Fruit fly (Drosophila melanogaster): ENCODE results near the gene IleRS.

IleRS gene

DNA sequence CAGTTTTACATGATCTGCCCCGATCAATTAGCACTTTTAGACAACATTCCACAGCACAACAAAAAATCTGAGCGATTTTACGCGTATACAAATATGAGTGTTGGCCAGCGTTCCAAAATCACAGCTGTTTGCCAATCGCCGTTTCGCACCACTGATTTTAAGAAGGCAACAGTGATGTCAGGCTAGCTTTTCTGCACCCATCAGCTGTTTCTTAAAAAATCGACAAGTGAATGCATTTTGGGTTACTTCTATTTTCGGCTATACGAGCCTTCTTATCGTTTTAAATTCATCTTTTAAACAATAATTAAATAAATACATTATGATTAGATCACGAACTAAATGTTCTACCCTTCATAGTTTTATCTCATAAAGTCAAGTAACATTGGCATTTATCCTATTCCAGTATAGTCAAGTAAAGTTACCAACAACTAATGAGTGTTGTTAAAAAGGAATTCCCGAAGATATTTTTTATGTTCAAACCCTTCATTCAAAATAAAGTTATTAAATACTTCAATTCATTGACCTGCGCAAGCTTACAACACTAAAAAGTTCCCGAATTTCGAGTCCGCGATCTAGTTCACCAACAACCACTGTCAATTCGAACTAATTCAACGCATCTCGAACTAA lies 25.6 kb upstream of the IleRS start, which contains the start of the genes Rich and Ddx1 (continued):
- TF ChIP-seq CG13296 (GFP tag; optimal IDR thresholded peaks at IDR 0.05) (peak; percentile 40), kni (GFP tag; optimal IDR thresholded peaks at IDR 0.05) (peak; percentile 90), CG4820 (GFP tag; optimal IDR thresholded peaks at IDR 0.05) (peak; percentile 22), NC2α (GFP tag; optimal IDR thresholded peaks at IDR 0.05) (no peak), mam (GFP tag; optimal IDR thresholded peaks at IDR 0.05) (peak; percentile 33), nmo (GFP tag; optimal IDR thresholded peaks at IDR 0.05) (peak; percentile 73), Dp (GFP tag; optimal IDR thresholded peaks at IDR 0.05) (peak; percentile 18), CG10267 (tag; optimal IDR thresholded peaks at IDR 0.05) (peak; percentile 96), Blimp-1 (GFP tag; optimal IDR thresholded peaks at IDR 0.05) (no peak), CG10209 (GFP tag; optimal IDR thresholded peaks at IDR 0.05) (peak; percentile 54), lola (GFP tag; optimal IDR thresholded peaks at IDR 0.05) (peak in 1 of 3 experiments; percentile 60), Ets65A (GFP tag) (peak; percentile 94), CG1603 (tag; optimal IDR thresholded peaks at IDR 0.05) (peak; percentile 36), Dip2 (GFP tag; IDR thresholded peaks at IDR 0.05) (no peak), ewg (GFP tag; optimal IDR thresholded peaks at IDR 0.05) (peak; percentile 56), Optix (GFP tag; IDR thresholded peaks at IDR 0.05) (no peak), CG34376 (GFP tag; optimal IDR thresholded peaks at IDR 0.05) (peak; percentile 28), caup (GFP tag; optimal IDR thresholded peaks at IDR 0.05; ENCODE audit: severe bottlenecking) (peak; percentile 50), MBD-R2 (GFP tag; IDR thresholded peaks at IDR 0.05) (peak; percentile 96), en (GFP tag; optimal IDR thresholded peaks at IDR 0.05) (no peak), grau (tag; optimal IDR thresholded peaks at IDR 0.05) (peak; percentile 53), so (GFP tag; IDR thresholded peaks at IDR 0.05) (no peak), Dek (tag; optimal IDR thresholded peaks at IDR 0.05) (peak; percentile 34), sens-2 (GFP tag; IDR thresholded peaks at IDR 0.05) (peak; percentile 55; the same call in 1 of the 2 replicates), slp2 (GFP tag; optimal IDR thresholded peaks at IDR 0.05) (peak; percentile 2), nerfin-1 (tag; optimal IDR thresholded peaks at IDR 0.05) (peak; percentile 95), CG4360 (GFP tag; IDR thresholded peaks at IDR 0.05) (no peak), CG7963 (GFP tag; IDR thresholded peaks at IDR 0.05; ENCODE audit: partially characterized antibody) (no peak), CG10462 (GFP tag; optimal IDR thresholded peaks at IDR 0.05) (peak; percentile 33), pita (GFP tag; optimal IDR thresholded peaks at IDR 0.05) (no peak), Dbx (GFP tag; IDR thresholded peaks at IDR 0.05) (0 out of 3 replicates have a peak, but pooled peaks have one; percentile 10), jumu (GFP tag; optimal IDR thresholded peaks at IDR 0.05) (peak; percentile 32), Ssrp (tag; optimal IDR thresholded peaks at IDR 0.05) (peak; percentile 21), trem (tag; optimal IDR thresholded peaks at IDR 0.05) (peak; percentile 2), kah (GFP tag; optimal IDR thresholded peaks at IDR 0.05) (peak; percentile 37), Ada2b (GFP tag; IDR thresholded peaks at IDR 0.05) (no peak), cwo (GFP tag; optimal IDR thresholded peaks at IDR 0.05) (peak; percentile 15), CG11723 (GFP tag; optimal IDR thresholded peaks at IDR 0.05) (peak; percentile 15), stwl (tag; optimal IDR thresholded peaks at IDR 0.05) (peak; percentile 43), CG13624 (GFP tag; optimal IDR thresholded peaks at IDR 0.05) (peak; percentile 41), fd102C (GFP tag; optimal IDR thresholded peaks at IDR 0.05) (no peak), pros (GFP tag; optimal IDR thresholded peaks at IDR 0.05) (no peak), CG8281 (tag; optimal IDR thresholded peaks at IDR 0.05) (no peak), CG17829 (tag; optimal IDR thresholded peaks at IDR 0.05) (peak; percentile 57), Six4 (GFP tag; optimal IDR thresholded peaks at IDR 0.05) (no peak), CG12942 (GFP tag; optimal IDR thresholded peaks at IDR 0.05) (peak; percentile 54), CG6765 (GFP tag; optimal IDR thresholded peaks at IDR 0.05) (no peak), CG4854 (GFP tag; optimal IDR thresholded peaks at IDR 0.05) (peak; percentile 18), CG17186 (GFP tag; optimal IDR thresholded peaks at IDR 0.05) (peak; percentile 17)

Data from whole organism, embryonic.